Worm (Caenorhabditis elegans) whole organism, early embryonic: ENCODE results near the gene spk-1.

Source experiments
- F13C5.2 ChIP-seq: sonication (generic microtip); optimal IDR thresholded peaks from 2 replicates; lab custom pipeline; 2017; ENCODE audit warnings: mild to moderate bottlenecking, missing genetic modification characterization, inconsistent platforms, missing compliant biosample characterization
- aly-1 ChIP-seq: sonication (generic microtip); optimal IDR thresholded peaks from 2 replicates; lab custom pipeline; 2016; ENCODE audit warnings: missing genetic modification characterization, missing compliant biosample characterization
- ets-7 ChIP-seq: sonication (generic microtip); optimal IDR thresholded peaks from 2 replicates; lab custom pipeline; 2016; ENCODE audit warnings: missing genotype, missing genetic modification characterization, missing compliant biosample characterization
- flt-1 ChIP-seq: fragments of 200-800 bp; sonication (Bioruptor generic); IDR thresholded peaks from 2 replicates; pipeline ENCODE4 v1.3.6; 2022; ENCODE audit warnings: missing genetic modification characterization, missing compliant biosample characterization
- hmbx-1 ChIP-seq: sonication (generic microtip); optimal IDR thresholded peaks from 2 replicates; lab custom pipeline; 2016; ENCODE audit warnings: mild to moderate bottlenecking, missing genetic modification characterization, missing compliant biosample characterization
- pes-1 ChIP-seq: fragments of 200-800 bp; sonication (Bioruptor generic); IDR thresholded peaks from 2 replicates; pipeline ENCODE4 v1.3.6; 2022; ENCODE audit warnings: missing genetic modification reagents, missing genetic modification characterization, missing compliant biosample characterization
- tbx-11 ChIP-seq: fragments of 200-800 bp; sonication (Bioruptor generic); IDR thresholded peaks from 2 replicates; pipeline ENCODE4 v1.3.6; 2022; ENCODE audit warnings: missing genetic modification characterization, missing compliant biosample characterization
- tbx-37 ChIP-seq: fragments of 200-800 bp; sonication (Bioruptor generic); conservative IDR thresholded peaks from 2 replicates; pipeline ENCODE4 v1.3.6; 2022; ENCODE audit warnings: missing genetic modification reagents, missing genetic modification characterization, missing compliant biosample characterization

DNA sequence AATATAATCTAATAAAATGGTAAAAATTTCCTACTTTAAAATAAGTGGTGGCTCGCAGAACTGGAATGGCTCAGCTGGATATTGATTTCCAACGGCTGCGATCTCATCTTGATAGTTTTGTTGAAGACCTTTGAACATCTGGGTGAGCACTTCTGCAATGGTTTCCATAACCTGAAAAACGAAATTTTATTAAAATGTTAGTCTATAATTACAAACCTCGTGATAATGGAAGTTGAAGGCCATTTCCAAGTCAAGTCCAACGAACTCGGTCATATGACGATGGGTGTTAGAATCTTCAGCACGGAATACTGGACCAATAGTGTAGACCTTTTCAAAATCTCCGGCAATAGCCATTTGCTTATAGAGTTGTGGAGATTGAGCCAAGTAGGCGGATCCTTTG, 33.4 kb downstream of the spk-1 start:
- no peak for TF ChIP-seq aly-1 (tag; lab: Kevin White, UChicago)
- TF ChIP-seq F13C5.2 (tag; lab: Kevin White, UChicago) = no peak
- no peak for TF ChIP-seq tbx-11 (GFP tag; lab: Robert Waterston, UW)
- no peak for TF ChIP-seq flt-1 (GFP tag; lab: Robert Waterston, UW)
- no peak for TF ChIP-seq pes-1 (GFP tag; lab: Robert Waterston, UW)
- TF ChIP-seq tbx-37 (GFP tag; lab: Robert Waterston, UW) = no peak
- TF ChIP-seq ets-7 (tag; lab: Kevin White, UChicago) = no peak
- TF ChIP-seq hmbx-1 (tag; lab: Kevin White, UChicago) = no peak
